Fruit fly (Drosophila melanogaster): ENCODE data around the gene msk.

Gene msk

dm6 chr3L:8110171-8110570 is 5.8 kb upstream of the msk start, which contains the start of gene Nulp1 (continued):
- TF ChIP-seq MBD-R2 (GFP tag; IDR thresholded peaks at IDR 0.05) (peak; percentile 93), CG7271 (tag; optimal IDR thresholded peaks at IDR 0.05) (no peak), CG15514 (GFP tag; optimal IDR thresholded peaks at IDR 0.05) (peak; percentile 60), ttk (GFP tag; IDR thresholded peaks at IDR 0.05) (no peak), CG14441 (GFP tag; IDR thresholded peaks at IDR 0.05) (no peak), ken (GFP tag; IDR thresholded peaks at IDR 0.05) (0 out of 3 replicates have a peak, but pooled peaks have one; percentile 37), Blimp-1 (GFP tag; optimal IDR thresholded peaks at IDR 0.05) (peak; percentile 84), Neu2 (GFP tag; optimal IDR thresholded peaks at IDR 0.05; ENCODE audit: borderline replicate concordance) (no peak), MESR4 (GFP tag; optimal IDR thresholded peaks at IDR 0.05) (peak; percentile 60), CG7556 (GFP tag; optimal IDR thresholded peaks at IDR 0.05) (no peak), CG5180 (GFP tag; optimal IDR thresholded peaks at IDR 0.05) (no peak), CG17328 (GFP tag; IDR thresholded peaks at IDR 0.05) (no peak), oc (tag; optimal IDR thresholded peaks at IDR 0.05) (no peak), Rx (GFP tag; IDR thresholded peaks at IDR 0.05) (0 out of 2 replicates have a peak, but pooled peaks have one; percentile 9), knrl (GFP tag; IDR thresholded peaks at IDR 0.05; ENCODE audit: partially characterized antibody) (no peak), mam (GFP tag; optimal IDR thresholded peaks at IDR 0.05) (peak; percentile 50), Dad (GFP tag; optimal IDR thresholded peaks at IDR 0.05) (no peak), crp (GFP tag; optimal IDR thresholded peaks at IDR 0.05) (peak in 1 of 2 experiments; percentile 75), Oli (tag; optimal IDR thresholded peaks at IDR 0.05) (no peak), Ada2b (GFP tag; IDR thresholded peaks at IDR 0.05) (no peak), gcm (GFP tag; optimal IDR thresholded peaks at IDR 0.05) (no peak), CG4617 (GFP tag; optimal IDR thresholded peaks at IDR 0.05; ENCODE audit: borderline replicate concordance) (peak; percentile 91), CG42726 (GFP tag; IDR thresholded peaks at IDR 0.05; ENCODE audit: partially characterized antibody) (no peak), CG2889 (GFP tag; IDR thresholded peaks at IDR 0.05) (no peak), E2f2 (GFP tag; IDR thresholded peaks at IDR 0.05) (peak; percentile 94), Trl (optimal IDR thresholded peaks at IDR 0.05) (no peak), Trl (GFP tag; optimal IDR thresholded peaks at IDR 0.05) (peak; percentile 34), CG6654 (GFP tag; optimal IDR thresholded peaks at IDR 0.05) (no peak), her (GFP tag; optimal IDR thresholded peaks at IDR 0.05) (peak; percentile 44), CHES-1-like (GFP tag; optimal IDR thresholded peaks at IDR 0.05) (peak; percentile 52), Antp (GFP tag; optimal IDR thresholded peaks at IDR 0.05) (peak; percentile 49), TFAM (GFP tag; optimal IDR thresholded peaks at IDR 0.05) (no peak), ara (GFP tag; IDR thresholded peaks at IDR 0.05) (no peak), CG11504 (tag; optimal IDR thresholded peaks at IDR 0.05) (no peak), Abd-B (GFP tag; optimal IDR thresholded peaks at IDR 0.05) (no peak), hb (GFP tag; IDR thresholded peaks at IDR 0.05; ENCODE audit: partially characterized antibody) (no peak), Asciz (GFP tag; optimal IDR thresholded peaks at IDR 0.05) (no peak), CG30403 (GFP tag; optimal IDR thresholded peaks at IDR 0.05) (no peak), danr (GFP tag; IDR thresholded peaks at IDR 0.05) (no peak), CG17912 (GFP tag; optimal IDR thresholded peaks at IDR 0.05) (no peak), CG18764 (GFP tag; optimal IDR thresholded peaks at IDR 0.05) (no peak), CG2129 (GFP tag; IDR thresholded peaks at IDR 0.05; ENCODE audit: partially characterized antibody) (no peak), sim (GFP tag; IDR thresholded peaks at IDR 0.05) (no peak), dysf (GFP tag; IDR thresholded peaks at IDR 0.05) (no peak), unc-4 (GFP tag; IDR thresholded peaks at IDR 0.05; ENCODE audit: partially characterized antibody) (0 out of 2 replicates have a peak, but pooled peaks have one; percentile 12), bowl (GFP tag; IDR thresholded peaks at IDR 0.05) (no peak), row (GFP tag; IDR thresholded peaks at IDR 0.05) (peak; percentile 43; the same call in 1 of the 3 replicates), da (GFP tag; optimal IDR thresholded peaks at IDR 0.05) (peak; percentile 57), disco-r (GFP tag; optimal IDR thresholded peaks at IDR 0.05) (no peak), MTF-1 (GFP tag; optimal IDR thresholded peaks at IDR 0.05; ENCODE audit: borderline replicate concordance) (no peak), CG15073 (GFP tag; optimal IDR thresholded peaks at IDR 0.05) (no peak)

Measured in whole organism, embryonic.